Worm (Caenorhabditis elegans): ENCODE data around the gene mnm-2.

mnm-2 gene

DNA sequence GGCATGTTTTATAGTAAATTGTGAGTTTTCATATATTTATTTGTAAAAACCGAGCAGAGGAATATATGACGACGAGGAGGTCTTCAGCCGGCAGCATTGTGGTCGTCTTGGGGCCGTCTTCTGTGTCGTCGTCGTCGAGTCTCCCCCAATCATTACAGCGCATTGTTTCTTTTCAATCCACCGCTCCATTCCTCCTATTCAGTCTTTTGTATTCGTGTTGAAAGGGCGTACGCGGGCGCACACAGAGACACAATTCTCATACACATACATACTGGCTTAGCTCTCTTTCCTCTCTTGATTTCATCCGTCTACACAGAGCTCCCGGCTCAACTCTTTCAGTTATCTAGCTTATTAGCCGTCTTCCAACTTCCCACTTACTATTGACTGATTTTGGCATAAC is 38.9 kb upstream of the mnm-2 start, which contains the start of gene sox-2:
Gene sox-2 (minus strand): TSS at position 100 of the 400 bp plus-strand sequence.
- TF ChIP-seq lin-14 (GFP tag; optimal IDR thresholded peaks at IDR 0.05) (peak; percentile 33), ceh-82 (tag; optimal IDR thresholded peaks at IDR 0.05) (no peak), unc-130 (tag; optimal IDR thresholded peaks at IDR 0.05) (no peak), fkh-10 (GFP tag; optimal IDR thresholded peaks at IDR 0.05) (peak; percentile 31), unc-86 (tag; optimal IDR thresholded peaks at IDR 0.05) (peak; percentile 2)

DNA sequence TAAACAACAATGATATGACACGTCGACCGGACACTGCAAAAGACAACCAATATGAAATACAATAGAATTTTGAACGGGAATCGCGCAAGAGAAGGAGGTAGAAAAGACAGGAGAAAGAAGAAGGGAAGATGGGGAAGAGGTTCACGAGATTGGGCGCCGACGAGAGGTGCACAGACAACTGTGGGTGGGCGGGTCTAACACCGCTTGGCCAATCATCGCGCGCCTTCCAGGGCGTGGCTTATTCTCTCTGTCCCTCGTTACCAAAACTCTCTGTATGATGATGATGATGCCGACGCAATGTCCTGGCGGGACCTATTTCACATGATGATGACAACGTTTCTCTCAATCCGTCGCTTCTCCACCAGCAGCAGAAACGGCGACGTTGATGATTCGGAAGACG is 35.8 kb upstream of the mnm-2 start:
- TF ChIP-seq ceh-88 (GFP tag; IDR thresholded peaks at IDR 0.05) (no peak), ceh-8 (GFP tag; optimal IDR thresholded peaks at IDR 0.05) (no peak), lsy-2 (tag; optimal IDR thresholded peaks at IDR 0.05) (peak in 1 of 2 experiments; percentile 33), unc-86 (tag; optimal IDR thresholded peaks at IDR 0.05) (peak; percentile 33), C34B4.2 (tag; optimal IDR thresholded peaks at IDR 0.05) (no peak), elt-2 (tag; optimal IDR thresholded peaks at IDR 0.05) (no peak), aha-1 (tag; optimal IDR thresholded peaks at IDR 0.05) (no peak), fkh-8 (tag; optimal IDR thresholded peaks at IDR 0.05) (no peak), nhr-76 (tag; optimal IDR thresholded peaks at IDR 0.05) (no peak), egl-13 (tag; optimal IDR thresholded peaks at IDR 0.05) (no peak), nhr-71 (tag; optimal IDR thresholded peaks at IDR 0.05) (no peak), dsc-1 (tag; optimal IDR thresholded peaks at IDR 0.05) (no peak), nhr-19 (GFP tag; conservative IDR thresholded peaks at IDR 0.05) (no peak), ceh-90 (tag; optimal IDR thresholded peaks at IDR 0.05) (no peak), elt-3 (tag; optimal IDR thresholded peaks at IDR 0.05) (no peak), skn-1 (tag; optimal IDR thresholded peaks at IDR 0.05) (no peak), dpl-1 (GFP tag; optimal IDR thresholded peaks at IDR 0.05) (no peak), nhr-20 (tag; optimal IDR thresholded peaks at IDR 0.05) (no peak), lin-15B (tag; optimal IDR thresholded peaks at IDR 0.05) (no peak), hpl-2 (GFP tag; optimal IDR thresholded peaks at IDR 0.05) (no peak), efl-3 (GFP tag; optimal IDR thresholded peaks at IDR 0.05) (no peak), fos-1 (tag; optimal IDR thresholded peaks at IDR 0.05) (no peak), xbp-1 (tag; optimal IDR thresholded peaks at IDR 0.05) (peak; percentile 27), nhr-11 (tag; optimal IDR thresholded peaks at IDR 0.05) (no peak), lin-35 (GFP tag; optimal IDR thresholded peaks at IDR 0.05) (no peak), pag-3 (tag; optimal IDR thresholded peaks at IDR 0.05; ENCODE audit: borderline replicate concordance, insufficient read depth) (no peak), ces-1 (GFP tag; optimal IDR thresholded peaks at IDR 0.05) (no peak), mdl-1 (tag; optimal IDR thresholded peaks at IDR 0.05) (no peak), C04F5.9 (tag; optimal IDR thresholded peaks at IDR 0.05) (no peak), lin-13 (GFP tag; optimal IDR thresholded peaks at IDR 0.05) (no peak), nhr-85 (tag) (peak; percentile 43), C16A3.4 (tag; optimal IDR thresholded peaks at IDR 0.05) (no peak), lin-14 (GFP tag; optimal IDR thresholded peaks at IDR 0.05) (peak; percentile 31), sox-4 (tag; optimal IDR thresholded peaks at IDR 0.05) (no peak), nhr-12 (tag; optimal IDR thresholded peaks at IDR 0.05) (no peak), mef-2 (tag; optimal IDR thresholded peaks at IDR 0.05) (no peak), ets-5 (GFP tag; IDR thresholded peaks at IDR 0.05) (no peak), rnt-1 (tag; optimal IDR thresholded peaks at IDR 0.05) (no peak), swsn-7 (tag; optimal IDR thresholded peaks at IDR 0.05) (peak; percentile 4), Y116A8C.19 (tag; optimal IDR thresholded peaks at IDR 0.05; ENCODE audit: borderline replicate concordance) (no peak), hlh-17 (GFP tag; optimal IDR thresholded peaks at IDR 0.05; ENCODE audit: borderline replicate concordance) (no peak), mep-1 (tag; optimal IDR thresholded peaks at IDR 0.05) (no peak), vab-15 (tag; optimal IDR thresholded peaks at IDR 0.05) (no peak), nhr-237 (tag; optimal IDR thresholded peaks at IDR 0.05) (no peak), unc-62 (GFP tag; optimal IDR thresholded peaks at IDR 0.05) (no peak), zag-1 (tag; optimal IDR thresholded peaks at IDR 0.05) (no peak), F16B12.6 (tag; optimal IDR thresholded peaks at IDR 0.05) (no peak)

Data from whole organism, L1 larva.